Comparison of ENCODE assay signal across 4 worm cellular contexts in genomic region chrII:8020580-8021044, ce11.
TF ChIP-seq lines count a peak whose summit lies in the region.

No protein-coding gene starts in this region.

TF ChIP-seq in whole organism, L2 larva, 48 proteins besides CTCF, POLR2A, EP300 and RAD21 (continued from another document):
- TF ChIP-seq zag-1 (tag; optimal IDR thresholded peaks at IDR 0.05; lab: Kevin White, UChicago) (no peak), egl-27 (tag; optimal IDR thresholded peaks at IDR 0.05; lab: Kevin White, UChicago) (no peak), lin-39 (tag; optimal IDR thresholded peaks at IDR 0.05; lab: Kevin White, UChicago) (no peak), nhr-10 (tag; optimal IDR thresholded peaks at IDR 0.05; lab: Kevin White, UChicago) (no peak), mdl-1 (tag; optimal IDR thresholded peaks at IDR 0.05; lab: Kevin White, UChicago) (no peak), dmd-4 (tag; optimal IDR thresholded peaks at IDR 0.05; lab: Kevin White, UChicago) (no peak), unc-39 (tag; optimal IDR thresholded peaks at IDR 0.05; lab: Kevin White, UChicago) (no peak), nhr-11 (tag; optimal IDR thresholded peaks at IDR 0.05; lab: Kevin White, UChicago) (no peak), unc-62 (GFP tag; optimal IDR thresholded peaks at IDR 0.05; lab: Kevin White, UChicago) (no peak), skn-1 (tag; optimal IDR thresholded peaks at IDR 0.05; lab: Kevin White, UChicago) (no peak)
TF ChIP-seq in whole organism, L2 larva: peak in this region for 5.

TF ChIP-seq in whole organism, L3 larva, 47 proteins besides CTCF, POLR2A, EP300 and RAD21 (continued from another document):
- TF ChIP-seq pqm-1 (tag; optimal IDR thresholded peaks at IDR 0.05; lab: Kevin White, UChicago) (no peak), snpc-4 (tag; optimal IDR thresholded peaks at IDR 0.05; lab: Kevin White, UChicago) (no peak), ceh-82 (tag; optimal IDR thresholded peaks at IDR 0.05; lab: Kevin White, UChicago) (no peak)

TF ChIP-seq in whole organism, L4 larva, 104 proteins besides CTCF, POLR2A, EP300 and RAD21 (continued from another document and continues in another):
- TF ChIP-seq ceh-62 (tag; optimal IDR thresholded peaks at IDR 0.05; lab: Kevin White, UChicago): no peak
- TF ChIP-seq zfp-3 (GFP tag; conservative IDR thresholded peaks at IDR 0.05; lab: Robert Waterston, UW): peak; percentile 50; the same call in 1 of the 2 replicates
- TF ChIP-seq zfp-2 (tag; optimal IDR thresholded peaks at IDR 0.05; lab: Kevin White, UChicago): no peak
- TF ChIP-seq hlh-30 (tag; optimal IDR thresholded peaks at IDR 0.05; lab: Kevin White, UChicago; ENCODE audit: insufficient read depth): no peak
- no peak for TF ChIP-seq Y75B8A.6 (GFP tag; IDR thresholded peaks at IDR 0.05; lab: Robert Waterston, UW)
- TF ChIP-seq daf-16 (GFP tag; optimal IDR thresholded peaks at IDR 0.05; lab: Kevin White, UChicago): peak in 1 of 2 experiments; percentile 16
- TF ChIP-seq daf-16 (tag; optimal IDR thresholded peaks at IDR 0.05; lab: Kevin White, UChicago): peak; percentile 20
- TF ChIP-seq dmd-6 (GFP tag; IDR thresholded peaks at IDR 0.05; lab: Robert Waterston, UW): no peak
- no peak for TF ChIP-seq hmg-1.1 (GFP tag; IDR thresholded peaks at IDR 0.05; lab: Robert Waterston, UW)
- no peak for TF ChIP-seq hif-1 (tag; optimal IDR thresholded peaks at IDR 0.05; lab: Kevin White, UChicago)
- TF ChIP-seq ceh-20 (GFP tag; IDR thresholded peaks at IDR 0.05; lab: Robert Waterston, UW): no peak
- no peak for TF ChIP-seq set-16 (GFP tag; IDR thresholded peaks at IDR 0.05; lab: Robert Waterston, UW)
- TF ChIP-seq fos-1 (tag; optimal IDR thresholded peaks at IDR 0.05; lab: Kevin White, UChicago): no peak
- no peak for TF ChIP-seq R02D3.7 (tag; optimal IDR thresholded peaks at IDR 0.05; lab: Kevin White, UChicago)
- no peak for TF ChIP-seq lim-7 (GFP tag; IDR thresholded peaks at IDR 0.05; lab: Robert Waterston, UW)
- TF ChIP-seq skn-1 (tag; optimal IDR thresholded peaks at IDR 0.05; lab: Kevin White, UChicago): no peak
- no peak for TF ChIP-seq lin-13 (GFP tag; optimal IDR thresholded peaks at IDR 0.05; lab: Kevin White, UChicago)
- TF ChIP-seq php-3 (GFP tag; IDR thresholded peaks at IDR 0.05; lab: Robert Waterston, UW): no peak
- TF ChIP-seq Y5F2A.4 (GFP tag; optimal IDR thresholded peaks at IDR 0.05; lab: Kevin White, UChicago): no peak
- no peak for TF ChIP-seq tra-1 (GFP tag; IDR thresholded peaks at IDR 0.05; lab: Robert Waterston, UW)
- TF ChIP-seq F49E8.2 (tag; optimal IDR thresholded peaks at IDR 0.05; lab: Kevin White, UChicago; ENCODE audit: borderline replicate concordance): no peak
- TF ChIP-seq T26A8.4 (GFP tag; IDR thresholded peaks at IDR 0.05; lab: Robert Waterston, UW): 0 out of 2 replicates have a peak, but pooled peaks have one; percentile 48
- no peak for TF ChIP-seq ZK337.2 (GFP tag; IDR thresholded peaks at IDR 0.05; lab: Robert Waterston, UW)
- peak; percentile 8 for TF ChIP-seq mep-1 (tag; optimal IDR thresholded peaks at IDR 0.05; lab: Kevin White, UChicago)
- TF ChIP-seq D1046.2 (GFP tag; IDR thresholded peaks at IDR 0.05; lab: Robert Waterston, UW): no peak
- peak; percentile 42 for TF ChIP-seq gei-8 (GFP tag; optimal IDR thresholded peaks at IDR 0.05; lab: Kevin White, UChicago)
- no peak for TF ChIP-seq nhr-28 (tag; optimal IDR thresholded peaks at IDR 0.05; lab: Kevin White, UChicago)
- no peak for TF ChIP-seq F37D6.2 (tag; optimal IDR thresholded peaks at IDR 0.05; lab: Kevin White, UChicago)
- no peak for TF ChIP-seq mes-2 (tag; optimal IDR thresholded peaks at IDR 0.05; lab: Kevin White, UChicago; ENCODE audit: poor library complexity, severe bottlenecking)
- no peak for TF ChIP-seq hlh-11 (tag; optimal IDR thresholded peaks at IDR 0.05; lab: Kevin White, UChicago)
- no peak for TF ChIP-seq ctbp-1 (GFP tag; IDR thresholded peaks at IDR 0.05; lab: Robert Waterston, UW)
- no peak for TF ChIP-seq ceh-28 (tag; optimal IDR thresholded peaks at IDR 0.05; lab: Kevin White, UChicago)
- TF ChIP-seq mdt-29 (GFP tag; IDR thresholded peaks at IDR 0.05; lab: Robert Waterston, UW): no peak
- TF ChIP-seq nhr-77 (tag; optimal IDR thresholded peaks at IDR 0.05; lab: Kevin White, UChicago): no peak
- TF ChIP-seq unc-130 (GFP tag; optimal IDR thresholded peaks at IDR 0.05; lab: Kevin White, UChicago): no peak
- TF ChIP-seq daf-19 (GFP tag; conservative IDR thresholded peaks at IDR 0.05; lab: Robert Waterston, UW): no peak
- no peak for TF ChIP-seq nhr-48 (tag; optimal IDR thresholded peaks at IDR 0.05; lab: Kevin White, UChicago)
- 0 out of 2 replicates have a peak, but pooled peaks have one; percentile 22 for TF ChIP-seq saeg-2 (GFP tag; IDR thresholded peaks at IDR 0.05; lab: Robert Waterston, UW)
- TF ChIP-seq dpl-1 (GFP tag; optimal IDR thresholded peaks at IDR 0.05; lab: Kevin White, UChicago): no peak
- TF ChIP-seq Y48G9A.11 (GFP tag; IDR thresholded peaks at IDR 0.05; lab: Robert Waterston, UW): 0 out of 2 replicates have a peak, but pooled peaks have one; percentile 18
- no peak for TF ChIP-seq nhr-111 (GFP tag; optimal IDR thresholded peaks at IDR 0.05; lab: Kevin White, UChicago)
- no peak for TF ChIP-seq ces-1 (GFP tag; optimal IDR thresholded peaks at IDR 0.05; lab: Kevin White, UChicago)
- TF ChIP-seq snpc-4 (tag; optimal IDR thresholded peaks at IDR 0.05; lab: Kevin White, UChicago): no peak
- TF ChIP-seq pqm-1 (tag; optimal IDR thresholded peaks at IDR 0.05; lab: Kevin White, UChicago): no peak
- peak; percentile 27; the same call in 1 of the 2 replicates for TF ChIP-seq lin-38 (GFP tag; IDR thresholded peaks at IDR 0.05; lab: Robert Waterston, UW)
- TF ChIP-seq madf-9 (GFP tag; conservative IDR thresholded peaks at IDR 0.05; lab: Robert Waterston, UW): no peak
- TF ChIP-seq ceh-32 (tag; optimal IDR thresholded peaks at IDR 0.05; lab: Kevin White, UChicago; ENCODE audit: poor library complexity): no peak
- no peak for TF ChIP-seq lin-39 (tag; optimal IDR thresholded peaks at IDR 0.05; lab: Kevin White, UChicago)
- TF ChIP-seq daf-12 (tag; optimal IDR thresholded peaks at IDR 0.05; lab: Kevin White, UChicago): no peak
- no peak for TF ChIP-seq aly-2 (tag; optimal IDR thresholded peaks at IDR 0.05; lab: Kevin White, UChicago)
- TF ChIP-seq ZK546.5 (tag; optimal IDR thresholded peaks at IDR 0.05; lab: Kevin White, UChicago): no peak
- no peak for TF ChIP-seq daf-8 (GFP tag; IDR thresholded peaks at IDR 0.05; lab: Robert Waterston, UW)
- no peak for TF ChIP-seq zip-2 (tag; optimal IDR thresholded peaks at IDR 0.05; lab: Kevin White, UChicago)
- TF ChIP-seq egl-27 (tag; optimal IDR thresholded peaks at IDR 0.05; lab: Kevin White, UChicago): no peak
- TF ChIP-seq lir-3 (tag; optimal IDR thresholded peaks at IDR 0.05; lab: Kevin White, UChicago): no peak
- TF ChIP-seq nhr-76 (tag; optimal IDR thresholded peaks at IDR 0.05; lab: Kevin White, UChicago): no peak
- TF ChIP-seq egl-43 (GFP tag; IDR thresholded peaks at IDR 0.05; lab: Robert Waterston, UW): no peak
- no peak for TF ChIP-seq F10B5.3 (tag; optimal IDR thresholded peaks at IDR 0.05; lab: Kevin White, UChicago)
- no peak for TF ChIP-seq lin-15B (tag; optimal IDR thresholded peaks at IDR 0.05; lab: Kevin White, UChicago)
- no peak for TF ChIP-seq ztf-11 (tag; optimal IDR thresholded peaks at IDR 0.05; lab: Kevin White, UChicago)
- no peak for TF ChIP-seq ceh-44 (GFP tag; IDR thresholded peaks at IDR 0.05; lab: Robert Waterston, UW)
- no peak for TF ChIP-seq ztf-7 (tag; optimal IDR thresholded peaks at IDR 0.05; lab: Kevin White, UChicago)

TF ChIP-seq in whole organism, young adult, 124 proteins besides CTCF, POLR2A, EP300 and RAD21 (continued from another document):
- peak; percentile 45 for TF ChIP-seq atf-7 (tag; optimal IDR thresholded peaks at IDR 0.05; lab: Kevin White, UChicago)
- TF ChIP-seq hlh-12 (tag; optimal IDR thresholded peaks at IDR 0.05; lab: Kevin White, UChicago): no peak
- TF ChIP-seq zim-3 (tag; optimal IDR thresholded peaks at IDR 0.05; lab: Kevin White, UChicago): peak; percentile 9
- peak; percentile 50 for TF ChIP-seq ceh-79 (tag; optimal IDR thresholded peaks at IDR 0.05; lab: Kevin White, UChicago)
- no peak for TF ChIP-seq snpc-4 (GFP tag; optimal IDR thresholded peaks at IDR 0.05; lab: Kevin White, UChicago)
- TF ChIP-seq snpc-4 (tag; optimal IDR thresholded peaks at IDR 0.05; lab: Kevin White, UChicago): no peak
- peak; percentile 61 for TF ChIP-seq chd-7 (tag; optimal IDR thresholded peaks at IDR 0.05; lab: Kevin White, UChicago)
- no peak for TF ChIP-seq rec-8 (tag; optimal IDR thresholded peaks at IDR 0.05; lab: Kevin White, UChicago)
- TF ChIP-seq lsl-1 (GFP tag; optimal IDR thresholded peaks at IDR 0.05; lab: Kevin White, UChicago): peak; percentile 23
- no peak for TF ChIP-seq bed-2 (GFP tag; IDR thresholded peaks at IDR 0.05; lab: Robert Waterston, UW)
- TF ChIP-seq Y67H2A.10 (GFP tag; conservative IDR thresholded peaks at IDR 0.05; lab: Robert Waterston, UW): no peak
- peak; percentile 55 for TF ChIP-seq ztf-26 (tag; optimal IDR thresholded peaks at IDR 0.05; lab: Kevin White, UChicago)
- TF ChIP-seq B0336.3 (GFP tag; IDR thresholded peaks at IDR 0.05; lab: Robert Waterston, UW): peak; percentile 84
- peak; percentile 44; the same call in 1 of the 2 replicates for TF ChIP-seq Y53G8AR.9 (GFP tag; conservative IDR thresholded peaks at IDR 0.05; lab: Robert Waterston, UW)
- no peak for TF ChIP-seq sptf-2 (GFP tag; optimal IDR thresholded peaks at IDR 0.05; lab: Kevin White, UChicago)
- peak; percentile 12 for TF ChIP-seq tbp1 (GFP tag; optimal IDR thresholded peaks at IDR 0.05; lab: Kevin White, UChicago)
- TF ChIP-seq Y95B8A.8 (GFP tag; IDR thresholded peaks at IDR 0.05; lab: Robert Waterston, UW): peak; percentile 68; the same call in 1 of the 2 replicates
- TF ChIP-seq attf-3 (GFP tag; conservative IDR thresholded peaks at IDR 0.05; lab: Robert Waterston, UW): no peak
- TF ChIP-seq attf-5 (GFP tag; optimal IDR thresholded peaks at IDR 0.05; lab: Kevin White, UChicago): peak; percentile 39
- peak; percentile 67 for TF ChIP-seq tlf-1 (GFP tag; optimal IDR thresholded peaks at IDR 0.05; lab: Kevin White, UChicago)
- TF ChIP-seq lin-35 (GFP tag; optimal IDR thresholded peaks at IDR 0.05; lab: Kevin White, UChicago): no peak
- peak; percentile 60 for TF ChIP-seq athp-1 (tag; optimal IDR thresholded peaks at IDR 0.05; lab: Kevin White, UChicago)
- no peak for TF ChIP-seq xnd-1 (tag; optimal IDR thresholded peaks at IDR 0.05; lab: Kevin White, UChicago)
- TF ChIP-seq nfyb-1 (GFP tag; IDR thresholded peaks at IDR 0.05; lab: Robert Waterston, UW): peak; percentile 71
- TF ChIP-seq nhr-120 (GFP tag; IDR thresholded peaks at IDR 0.05; lab: Robert Waterston, UW): no peak
- TF ChIP-seq B0019.2 (GFP tag; conservative IDR thresholded peaks at IDR 0.05; lab: Robert Waterston, UW): no peak
- TF ChIP-seq F49E8.2 (tag; optimal IDR thresholded peaks at IDR 0.05; lab: Kevin White, UChicago; ENCODE audit: insufficient read depth): peak; percentile 31
- no peak for TF ChIP-seq lsy-27 (tag; optimal IDR thresholded peaks at IDR 0.05; lab: Kevin White, UChicago; ENCODE audit: borderline replicate concordance, insufficient read depth)
- TF ChIP-seq ztf-3 (GFP tag; optimal IDR thresholded peaks at IDR 0.05; lab: Kevin White, UChicago): peak; percentile 5
- TF ChIP-seq ztf-28 (GFP tag; IDR thresholded peaks at IDR 0.05; lab: Robert Waterston, UW): no peak
- no peak for TF ChIP-seq let-526 (GFP tag; IDR thresholded peaks at IDR 0.05; lab: Robert Waterston, UW)
- peak; percentile 33; the same call in 1 of the 2 replicates for TF ChIP-seq lin-26 (GFP tag; IDR thresholded peaks at IDR 0.05; lab: Robert Waterston, UW)
- peak; percentile 17; the same call in 1 of the 2 replicates for TF ChIP-seq cebp-1 (GFP tag; IDR thresholded peaks at IDR 0.05; lab: Robert Waterston, UW)
- peak; percentile 73 for TF ChIP-seq cebp-1 (tag; optimal IDR thresholded peaks at IDR 0.05; lab: Kevin White, UChicago)
- TF ChIP-seq ztf-22 (GFP tag; optimal IDR thresholded peaks at IDR 0.05; lab: Kevin White, UChicago): peak; percentile 51
- peak; percentile 42 for TF ChIP-seq repo-1 (tag; optimal IDR thresholded peaks at IDR 0.05; lab: Kevin White, UChicago)
